Worm (Caenorhabditis elegans) whole organism, midembryonic: ENCODE data around the gene cct-3.
"Not testable (repeated sequence)": the region's sequence is repeated elsewhere in the genome, so short reads cannot be mapped to it uniquely, and the experiment has no call there.

Source experiments
- T22C8.4 ChIP-seq: fragments of 200-800 bp; sonication (Bioruptor generic); IDR thresholded peaks from 2 replicates; pipeline ENCODE4 v1.3.6; 2022; ENCODE audit warnings: missing genetic modification characterization, missing compliant biosample characterization
- cog-1 ChIP-seq: sonication (generic microtip); optimal IDR thresholded peaks from 2 replicates; lab custom pipeline; 2016; ENCODE audit warnings: missing genetic modification characterization, missing compliant biosample characterization
- flt-1 ChIP-seq: fragments of 200-800 bp; sonication (Bioruptor generic); IDR thresholded peaks from 2 replicates; pipeline ENCODE4 v1.3.6; 2022; ENCODE audit warnings: missing genetic modification characterization, missing compliant biosample characterization
- klf-2 ChIP-seq: fragments of 200-800 bp; sonication (Bioruptor generic); conservative IDR thresholded peaks from 2 replicates; pipeline ENCODE4 v1.3.6; 2022; ENCODE audit warnings: missing genetic modification reagents, missing genetic modification characterization, missing compliant biosample characterization
- med-1 ChIP-seq: sonication (generic microtip); optimal IDR thresholded peaks from 2 replicates; lab custom pipeline; 2017; ENCODE audit warnings: missing genetic modification characterization, mild to moderate bottlenecking, missing compliant biosample characterization, antibody characterized with exemption, missing genetic modification reagents; ENCODE audit not compliant: insufficient read depth
- ref-1 ChIP-seq: fragments of 200-800 bp; sonication (Bioruptor generic); conservative IDR thresholded peaks from 2 replicates; pipeline ENCODE4 v1.3.6; 2022; ENCODE audit warnings: missing genetic modification reagents, missing genetic modification characterization, missing compliant biosample characterization
- tab-1 ChIP-seq: fragments of 200-800 bp; sonication (Bioruptor generic); IDR thresholded peaks from 2 replicates; pipeline ENCODE4 v1.3.6; 2022; ENCODE audit warnings: missing genetic modification characterization, missing compliant biosample characterization
- ztf-23 ChIP-seq: fragments of 200-800 bp; sonication (Bioruptor generic); IDR thresholded peaks from 2 replicates; pipeline ENCODE4 v1.3.6; 2022; ENCODE audit warnings: missing genetic modification reagents, missing genetic modification characterization, missing compliant biosample characterization
- ztf-29 ChIP-seq: fragments of 200-800 bp; sonication (Bioruptor generic); IDR thresholded peaks from 2 replicates; pipeline ENCODE4 v1.3.6; 2022; ENCODE audit warnings: missing genetic modification reagents, missing genetic modification characterization, missing compliant biosample characterization

cct-3 gene

DNA sequence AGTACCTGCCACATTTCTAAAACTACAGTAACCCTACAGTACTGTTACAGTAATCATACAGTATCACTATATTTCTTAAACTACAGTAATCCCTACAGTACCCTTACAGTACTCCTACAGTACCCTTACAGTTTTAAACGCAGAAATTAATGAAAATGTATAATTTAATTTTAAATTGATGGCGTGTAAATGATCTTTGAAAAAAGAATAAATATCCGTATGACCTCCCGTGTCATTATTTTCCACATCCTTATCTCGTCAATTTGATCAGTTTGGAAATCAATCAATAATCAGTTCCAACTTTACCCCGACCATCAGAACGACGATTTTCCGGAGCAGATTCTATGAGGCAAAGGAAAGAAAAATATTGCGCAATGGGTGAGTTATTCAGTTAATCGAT, 21.5 kb downstream of the cct-3 start, which contains the start of gene K09F6.3:
TSS of gene K09F6.3 (plus strand) at position 301 of the 400 bp plus-strand sequence.
- TF ChIP-seq ztf-23, T22C8.4, ztf-29 (GFP tag; lab: Robert Waterston, UW): not testable (repeated sequence)

DNA sequence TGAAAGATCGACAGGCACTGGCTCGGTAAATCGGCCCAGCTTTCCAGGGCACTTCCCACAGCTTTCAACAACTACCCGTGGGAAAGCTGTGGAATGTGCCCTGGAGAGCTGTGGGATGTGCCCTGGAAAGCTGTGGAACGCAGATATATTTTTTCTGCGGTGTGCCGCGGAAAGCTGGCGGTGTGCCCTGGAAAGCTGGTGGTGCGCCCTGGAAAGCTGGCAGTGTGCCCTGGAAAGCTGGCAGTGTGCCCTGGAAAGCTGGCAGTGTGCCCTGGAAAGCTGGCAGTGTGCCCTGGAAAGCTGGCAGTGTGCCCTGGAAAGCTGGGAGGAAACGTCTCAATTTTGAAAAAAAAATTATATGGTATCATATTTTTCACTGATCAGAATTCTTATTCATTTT, 40.4 kb downstream of the cct-3 start:
- TF ChIP-seq med-1 (GFP tag; lab: Kevin White, UChicago) (no peak), tab-1 (GFP tag; lab: Robert Waterston, UW) (no peak), ztf-29 (GFP tag; lab: Robert Waterston, UW) (no peak), ref-1 (GFP tag; lab: Robert Waterston, UW) (no peak), klf-2 (GFP tag; lab: Robert Waterston, UW) (no peak), T22C8.4 (GFP tag; lab: Robert Waterston, UW) (no peak), cog-1 (tag; lab: Kevin White, UChicago) (no peak), ztf-23 (GFP tag; lab: Robert Waterston, UW) (no peak), flt-1 (GFP tag; lab: Robert Waterston, UW) (no peak)

DNA sequence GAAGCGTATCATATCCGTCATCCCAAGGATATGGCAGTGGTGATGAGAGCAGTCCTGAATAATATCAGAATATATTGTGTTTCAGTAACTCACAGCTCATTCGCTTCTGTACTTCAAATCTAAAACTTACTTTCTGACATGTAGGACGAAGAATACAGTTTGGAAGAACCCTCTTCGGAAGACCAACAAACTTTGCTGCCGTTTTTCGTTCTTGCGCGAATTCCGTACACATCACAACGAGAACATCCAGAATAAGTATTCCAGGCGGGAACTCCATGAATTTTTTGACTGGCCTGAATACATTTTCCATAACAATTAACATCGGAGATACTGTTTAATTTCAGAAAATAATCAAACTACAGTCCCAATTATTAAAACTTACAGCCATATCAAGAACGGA, 44.1 kb downstream of the cct-3 start, which contains the start of gene K09F6.15:
TSS of gene K09F6.15 (minus strand) at position 101 of the 400 bp plus-strand sequence.
- TF ChIP-seq ztf-29 (GFP tag; lab: Robert Waterston, UW) (no peak), med-1 (GFP tag; lab: Kevin White, UChicago) (no peak), T22C8.4 (GFP tag; lab: Robert Waterston, UW) (no peak), ref-1 (GFP tag; lab: Robert Waterston, UW) (no peak), cog-1 (tag; lab: Kevin White, UChicago) (no peak), tab-1 (GFP tag; lab: Robert Waterston, UW) (no peak), klf-2 (GFP tag; lab: Robert Waterston, UW) (no peak), ztf-23 (GFP tag; lab: Robert Waterston, UW) (no peak), flt-1 (GFP tag; lab: Robert Waterston, UW) (no peak)

ce11 chrII:2279263-2279662, 45.9 kb downstream of the cct-3 start, which contains the start of gene K09F6.6:
Gene K09F6.6 (minus strand): TSS chrII:2279305.
- no peak for TF ChIP-seq T22C8.4 (GFP tag; lab: Robert Waterston, UW)
- TF ChIP-seq ztf-23 (GFP tag; lab: Robert Waterston, UW), result no peak
- TF ChIP-seq ref-1 (GFP tag; lab: Robert Waterston, UW), result no peak
- TF ChIP-seq med-1 (GFP tag; lab: Kevin White, UChicago), result no peak
- no peak for TF ChIP-seq flt-1 (GFP tag; lab: Robert Waterston, UW)
- TF ChIP-seq ztf-29 (GFP tag; lab: Robert Waterston, UW), result no peak
- TF ChIP-seq klf-2 (GFP tag; lab: Robert Waterston, UW), result no peak
- TF ChIP-seq tab-1 (GFP tag; lab: Robert Waterston, UW), result no peak
- TF ChIP-seq cog-1 (tag; lab: Kevin White, UChicago), result no peak

- TF ChIP-seq cog-1 (tag; lab: Kevin White, UChicago) (no peak), ztf-29 (GFP tag; lab: Robert Waterston, UW) (no peak), ref-1 (GFP tag; lab: Robert Waterston, UW) (no peak), flt-1 (GFP tag; lab: Robert Waterston, UW) (no peak), tab-1 (GFP tag; lab: Robert Waterston, UW) (no peak), ztf-23 (GFP tag; lab: Robert Waterston, UW) (no peak), T22C8.4 (GFP tag; lab: Robert Waterston, UW) (no peak), klf-2 (GFP tag; lab: Robert Waterston, UW) (no peak), med-1 (GFP tag; lab: Kevin White, UChicago) (no peak)
These were observed 46.5 kb downstream of the cct-3 start, which contains the start of gene K09F6.11 for ce11 chrII:2279839-2280238. Gene K09F6.11 (plus strand): TSS chrII:2280139.

- TF ChIP-seq tab-1, T22C8.4, ref-1 (GFP tag; lab: Robert Waterston, UW): not testable (repeated sequence)
These were observed 49.3 kb downstream of the cct-3 start, which contains the start of gene K09F6.9 for ce11 chrII:2282599-2282998. Gene K09F6.9 (minus strand): TSS chrII:2282699.

- TF ChIP-seq klf-2 (GFP tag; lab: Robert Waterston, UW) (no peak), med-1 (GFP tag; lab: Kevin White, UChicago) (no peak), ref-1 (GFP tag; lab: Robert Waterston, UW) (no peak), flt-1 (GFP tag; lab: Robert Waterston, UW) (no peak), cog-1 (tag; lab: Kevin White, UChicago) (no peak), T22C8.4 (GFP tag; lab: Robert Waterston, UW) (no peak), ztf-29 (GFP tag; lab: Robert Waterston, UW) (no peak), ztf-23 (GFP tag; lab: Robert Waterston, UW) (no peak), tab-1 (GFP tag; lab: Robert Waterston, UW) (no peak)
These were observed 51.4 kb downstream of the cct-3 start for ce11 chrII:2284703-2285102.

ce11 chrII:2288798-2289197, 55.5 kb downstream of the cct-3 start, which contains the start of the genes K09F6.10 and K09F6.13:
Gene K09F6.10 (minus strand): TSS chrII:2288883.
Gene K09F6.13 (plus strand): TSS chrII:2289114.
- TF ChIP-seq cog-1 (tag; lab: Kevin White, UChicago), result no peak
- no peak for TF ChIP-seq flt-1 (GFP tag; lab: Robert Waterston, UW)
- no peak for TF ChIP-seq ztf-29 (GFP tag; lab: Robert Waterston, UW)
- no peak for TF ChIP-seq ref-1 (GFP tag; lab: Robert Waterston, UW)
- TF ChIP-seq tab-1 (GFP tag; lab: Robert Waterston, UW), result no peak
- no peak for TF ChIP-seq med-1 (GFP tag; lab: Kevin White, UChicago)
- no peak for TF ChIP-seq ztf-23 (GFP tag; lab: Robert Waterston, UW)
- no peak for TF ChIP-seq T22C8.4 (GFP tag; lab: Robert Waterston, UW)
- TF ChIP-seq klf-2 (GFP tag; lab: Robert Waterston, UW), result no peak

DNA sequence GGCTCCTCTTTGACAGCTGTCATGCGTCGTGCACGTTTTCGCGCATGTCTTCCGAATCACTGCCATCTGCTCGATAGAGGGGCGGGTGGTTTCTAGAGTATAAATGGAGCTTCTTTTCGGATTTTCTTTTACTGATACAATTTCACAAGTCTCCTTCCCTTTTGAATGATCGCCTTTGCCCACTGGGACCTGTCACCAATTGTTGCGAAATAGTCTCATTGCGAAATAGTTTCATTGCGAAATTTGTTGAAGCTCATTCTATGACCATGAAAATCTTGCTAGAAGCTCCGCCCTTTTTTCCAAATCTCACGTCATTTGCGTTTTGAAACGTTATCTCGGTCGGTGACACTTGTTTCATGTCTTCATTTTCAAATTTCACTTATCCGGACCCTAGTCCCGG, 56.1 kb downstream of the cct-3 start:
- no peak for TF ChIP-seq ztf-29 (GFP tag; lab: Robert Waterston, UW)
- no peak for TF ChIP-seq T22C8.4 (GFP tag; lab: Robert Waterston, UW)
- TF ChIP-seq ref-1 (GFP tag; lab: Robert Waterston, UW), result no peak
- TF ChIP-seq ztf-23 (GFP tag; lab: Robert Waterston, UW), result no peak
- no peak for TF ChIP-seq klf-2 (GFP tag; lab: Robert Waterston, UW)
- TF ChIP-seq tab-1 (GFP tag; lab: Robert Waterston, UW), result no peak
- TF ChIP-seq cog-1 (tag; lab: Kevin White, UChicago), result no peak
- TF ChIP-seq flt-1 (GFP tag; lab: Robert Waterston, UW), result no peak
- no peak for TF ChIP-seq med-1 (GFP tag; lab: Kevin White, UChicago)
